Fruit fly (Drosophila melanogaster) whole organism, embryonic: Measurements from ENCODE around the gene CG15286.
A peak's percentile ranks its signal among the peaks of the same experiment; 100 is the strongest.

Experiments used
- Atf3 ChIP-seq: fragments of 200-800 bp; sonication (Bioruptor generic); optimal IDR thresholded peaks from 3 replicates; lab custom pipeline; 2016; ENCODE audit warnings: missing biosample characterization, missing genetic modification characterization
- CG10274 ChIP-seq: fragments of 200-800 bp; sonication (Bioruptor generic); optimal IDR thresholded peaks from 3 replicates; lab custom pipeline; 2017; ENCODE audit warnings: missing biosample characterization, mild to moderate bottlenecking, missing genetic modification characterization
- CG11247 ChIP-seq: fragments of 200-800 bp; sonication (Bioruptor generic); IDR thresholded peaks from 2 replicates; pipeline ENCODE4 v1.3.6; 2022; ENCODE audit warnings: missing biosample characterization, missing genetic modification characterization
- CG11456 ChIP-seq: fragments of 200-800 bp; sonication (Bioruptor generic); IDR thresholded peaks from 3 replicates; pipeline ENCODE4 v1.3.6; 2022; ENCODE audit warnings: missing biosample characterization, missing genetic modification characterization
- CG11504 ChIP-seq: fragments of 200-800 bp; sonication (Bioruptor generic); optimal IDR thresholded peaks from 3 replicates; lab custom pipeline; 2019; ENCODE audit warnings: missing biosample characterization, mild to moderate bottlenecking, missing genetic modification characterization, moderate library complexity
- CG12769 ChIP-seq: fragments of 200-800 bp; sonication (Bioruptor generic); optimal IDR thresholded peaks from 2 replicates; lab custom pipeline; 2019; ENCODE audit warnings: missing biosample characterization, mild to moderate bottlenecking, missing genetic modification characterization, moderate library complexity
- CG14014 ChIP-seq: fragments of 200-800 bp; sonication (Bioruptor generic); IDR thresholded peaks from 2 replicates; pipeline ENCODE4 v1.3.6; 2022; ENCODE audit warnings: missing biosample characterization, missing genetic modification characterization
- CG17568 ChIP-seq: fragments of 200-800 bp; sonication (Bioruptor generic); optimal IDR thresholded peaks from 2 replicates; lab custom pipeline; 2018; ENCODE audit warnings: missing biosample characterization, mild to moderate bottlenecking, missing genetic modification characterization, moderate library complexity
- CG18599 ChIP-seq: fragments of 200-800 bp; sonication (Bioruptor generic); optimal IDR thresholded peaks from 3 replicates; lab custom pipeline; 2017; ENCODE audit warnings: missing biosample characterization, missing genetic modification characterization, mild to moderate bottlenecking, moderate library complexity, missing genetic modification reagents
- CG18619 ChIP-seq: fragments of 200-800 bp; sonication (Bioruptor generic); optimal IDR thresholded peaks from 3 replicates; lab custom pipeline; 2017; ENCODE audit warnings: missing biosample characterization, mild to moderate bottlenecking, missing genetic modification characterization
- CG2875 ChIP-seq: fragments of 200-800 bp; sonication (Bioruptor generic); optimal IDR thresholded peaks from 2 replicates; lab custom pipeline; 2017; ENCODE audit warnings: missing biosample characterization, mild to moderate bottlenecking, missing genetic modification characterization, missing genetic modification reagents
- CG30020 ChIP-seq: fragments of 200-800 bp; optimal IDR thresholded peaks from 2 replicates; lab custom pipeline; 2019; ENCODE audit warnings: missing biosample characterization, mild to moderate bottlenecking, missing genetic modification characterization, moderate library complexity
- CG3065 ChIP-seq: fragments of 200-800 bp; sonication (Bioruptor generic); optimal IDR thresholded peaks from 2 replicates; lab custom pipeline; 2016; ENCODE audit warnings: missing biosample characterization, missing genetic modification characterization
- CG31365 ChIP-seq: fragments of 200-800 bp; sonication (Bioruptor generic); optimal IDR thresholded peaks from 2 replicates; lab custom pipeline; 2018; ENCODE audit warnings: missing biosample characterization, mild to moderate bottlenecking, missing genetic modification characterization
- CG34422 ChIP-seq: fragments of 200-800 bp; sonication (Bioruptor generic); IDR thresholded peaks from 3 replicates; pipeline ENCODE4 v1.3.6; 2022; ENCODE audit warnings: missing biosample characterization, missing genetic modification characterization
- CG42726 ChIP-seq: fragments of 200-800 bp; sonication (Bioruptor generic); IDR thresholded peaks from 2 replicates; pipeline ENCODE4 v1.3.6; 2022; ENCODE audit warnings: missing biosample characterization, missing genetic modification characterization; ENCODE audit not compliant: partially characterized antibody
- CG6254 ChIP-seq: fragments of 200-800 bp; sonication (Bioruptor generic); optimal IDR thresholded peaks from 3 replicates; lab custom pipeline; 2017; ENCODE audit warnings: mild to moderate bottlenecking, missing biosample characterization, missing genetic modification reagents, missing genetic modification characterization
- CG9215 ChIP-seq: fragments of 200-800 bp; sonication (Bioruptor generic); IDR thresholded peaks from 2 replicates; pipeline ENCODE4 v1.3.6; 2022; ENCODE audit warnings: missing biosample characterization, missing genetic modification characterization
- CG9817 ChIP-seq: fragments of 200-800 bp; sonication (Bioruptor generic); optimal IDR thresholded peaks from 2 replicates; lab custom pipeline; 2018; ENCODE audit warnings: missing biosample characterization, mild to moderate bottlenecking, missing genetic modification characterization, moderate library complexity
- CoRest ChIP-seq: fragments of 200-800 bp; sonication (Bioruptor generic); optimal IDR thresholded peaks from 3 replicates; lab custom pipeline; 2018; ENCODE audit warnings: missing biosample characterization, mild to moderate bottlenecking, missing genetic modification characterization, moderate library complexity
- CrebB ChIP-seq: fragments of 200-800 bp; sonication (Bioruptor generic); optimal IDR thresholded peaks from 3 replicates; lab custom pipeline; 2018; ENCODE audit warnings: missing biosample characterization, mild to moderate bottlenecking, missing genetic modification characterization
- D ChIP-seq, 2 experiments: fragments of 200-800 bp in 1 of 2; fragments of >200 bp in 1 of 2; sonication (Bioruptor generic) in 1 of 2; optimal IDR thresholded peaks; 2 replicates in 1 of 2; 3 replicates in 1 of 2; lab custom pipeline; 2017; ENCODE audit warnings: mild to moderate bottlenecking in 1 of 2, missing biosample characterization in 1 of 2, missing genetic modification characterization in 1 of 2, missing genetic modification reagents in 1 of 2
- Doc2 ChIP-seq: fragments of 200-800 bp; sonication (Bioruptor generic); IDR thresholded peaks from 2 replicates; pipeline ENCODE4 v1.3.6; 2022; ENCODE audit warnings: missing biosample characterization, missing genetic modification characterization
- Fer1 ChIP-seq: fragments of 200-800 bp; sonication (Bioruptor generic); optimal IDR thresholded peaks from 2 replicates; lab custom pipeline; 2017; ENCODE audit warnings: missing biosample characterization, mild to moderate bottlenecking, missing genetic modification characterization
- H2.0 ChIP-seq: fragments of 200-800 bp; sonication (Bioruptor generic); IDR thresholded peaks from 2 replicates; pipeline ENCODE4 v1.3.6; 2022; ENCODE audit warnings: missing biosample characterization, missing genetic modification characterization
- HLH54F ChIP-seq: fragments of 200-800 bp; sonication (Bioruptor generic); optimal IDR thresholded peaks from 3 replicates; lab custom pipeline; 2016; ENCODE audit warnings: missing biosample characterization, missing genetic modification characterization
- Hr3 ChIP-seq: fragments of 200-800 bp; sonication (Bioruptor generic); optimal IDR thresholded peaks from 3 replicates; lab custom pipeline; 2016; ENCODE audit warnings: missing biosample characterization, missing genetic modification characterization
- NC2α ChIP-seq: fragments of 200-800 bp; sonication (Bioruptor generic); optimal IDR thresholded peaks from 2 replicates; lab custom pipeline; 2016; ENCODE audit warnings: missing biosample characterization, missing genetic modification characterization
- Pdp1 ChIP-seq, 2 experiments: fragments of 200-800 bp; sonication (Bioruptor generic); optimal IDR thresholded peaks; 3 replicates each; lab custom pipeline; 2016; ENCODE audit warnings: missing biosample characterization in 2 of 2, missing genetic modification characterization in 2 of 2, mild to moderate bottlenecking in 1 of 2, moderate library complexity in 1 of 2
- Ravus ChIP-seq: fragments of 200-800 bp; sonication (Bioruptor generic); IDR thresholded peaks from 2 replicates; pipeline ENCODE4 v1.3.6; 2022; ENCODE audit warnings: missing biosample characterization, missing genetic modification characterization
- Six4 ChIP-seq: fragments of 200-800 bp; sonication (Bioruptor generic); optimal IDR thresholded peaks from 2 replicates; lab custom pipeline; 2016; ENCODE audit warnings: missing biosample characterization, missing genetic modification characterization
- Sox100B ChIP-seq: fragments of 200-800 bp; sonication (Bioruptor generic); optimal IDR thresholded peaks from 3 replicates; lab custom pipeline; 2018; ENCODE audit warnings: missing biosample characterization, mild to moderate bottlenecking, missing genetic modification characterization
- Spps ChIP-seq: fragments of 200-800 bp; sonication (Bioruptor generic); optimal IDR thresholded peaks from 2 replicates; lab custom pipeline; 2018; ENCODE audit warnings: missing biosample characterization, mild to moderate bottlenecking, missing genetic modification characterization
- ato ChIP-seq: fragments of 200-800 bp; sonication (Bioruptor generic); IDR thresholded peaks from 2 replicates; pipeline ENCODE4 v1.3.6; 2022; ENCODE audit warnings: missing biosample characterization, missing genetic modification characterization; ENCODE audit not compliant: partially characterized antibody
- cato ChIP-seq: fragments of 200-800 bp; sonication (Bioruptor generic); optimal IDR thresholded peaks from 2 replicates; lab custom pipeline; 2016; ENCODE audit warnings: missing biosample characterization, missing genetic modification characterization, borderline replicate concordance
- cwo ChIP-seq: fragments of 200-800 bp; sonication (Bioruptor generic); optimal IDR thresholded peaks from 3 replicates; lab custom pipeline; 2017; ENCODE audit warnings: missing biosample characterization, missing genetic modification characterization, mild to moderate bottlenecking, moderate library complexity, missing genetic modification reagents
- dpn ChIP-seq, 2 experiments: fragments of 200-800 bp; sonication (Bioruptor generic); optimal IDR thresholded peaks; 3 replicates each; lab custom pipeline; 2016; ENCODE audit warnings: missing biosample characterization in 2 of 2, missing genetic modification characterization in 2 of 2
- ewg ChIP-seq: fragments of 200-800 bp; sonication (Bioruptor generic); optimal IDR thresholded peaks from 3 replicates; lab custom pipeline; 2017; ENCODE audit warnings: mild to moderate bottlenecking, missing biosample characterization, missing genetic modification reagents, missing genetic modification characterization
- kah ChIP-seq: fragments of 200-800 bp; sonication (Bioruptor generic); optimal IDR thresholded peaks from 2 replicates; lab custom pipeline; 2018; ENCODE audit warnings: missing biosample characterization, mild to moderate bottlenecking, missing genetic modification characterization
- kay ChIP-seq: fragments of 200-800 bp; sonication (Bioruptor generic); optimal IDR thresholded peaks from 2 replicates; lab custom pipeline; 2016; ENCODE audit warnings: missing biosample characterization, missing genetic modification characterization
- nerfin-2 ChIP-seq: fragments of 200-800 bp; sonication (Bioruptor generic); IDR thresholded peaks from 2 replicates; pipeline ENCODE4 v1.3.6; 2022; ENCODE audit warnings: missing biosample characterization, missing genetic modification characterization; ENCODE audit not compliant: partially characterized antibody
- onecut ChIP-seq: fragments of 200-800 bp; sonication (Bioruptor generic); IDR thresholded peaks from 2 replicates; pipeline ENCODE4 v1.3.6; 2022; ENCODE audit warnings: missing biosample characterization, missing genetic modification characterization
- peb ChIP-seq: fragments of 200-800 bp; sonication (Bioruptor generic); IDR thresholded peaks from 2 replicates; pipeline ENCODE4 v1.3.6; 2022; ENCODE audit warnings: missing biosample characterization, missing genetic modification characterization
- rib ChIP-seq: fragments of 200-800 bp; sonication (Bioruptor generic); IDR thresholded peaks from 2 replicates; pipeline ENCODE4 v1.3.6; 2022; ENCODE audit warnings: missing biosample characterization, missing genetic modification characterization
- schlank ChIP-seq: fragments of 200-800 bp; sonication (Bioruptor generic); optimal IDR thresholded peaks from 2 replicates; lab custom pipeline; 2018; ENCODE audit warnings: missing biosample characterization, mild to moderate bottlenecking, missing genetic modification characterization
- tna ChIP-seq: fragments of 200-800 bp; sonication (Bioruptor generic); IDR thresholded peaks from 2 replicates; pipeline ENCODE4 v1.3.6; 2022; ENCODE audit warnings: missing biosample characterization, missing genetic modification characterization; ENCODE audit not compliant: partially characterized antibody
- tup ChIP-seq: fragments of 200-800 bp; sonication (Bioruptor generic); optimal IDR thresholded peaks from 2 replicates; lab custom pipeline; 2016; ENCODE audit warnings: missing biosample characterization, mild to moderate bottlenecking, missing genetic modification characterization, moderate library complexity
- zen ChIP-seq: fragments of 200-800 bp; sonication (Bioruptor generic); optimal IDR thresholded peaks from 3 replicates; lab custom pipeline; 2018; ENCODE audit warnings: missing biosample characterization, mild to moderate bottlenecking, missing genetic modification characterization, moderate library complexity

The CG15286 gene

dm6 chr2L:14369933-14370776 lies 32.1 kb downstream of the CG15286 start (continued):
- TF ChIP-seq Atf3 (GFP tag; lab: Kevin White, UChicago): peak; percentile 26
- no peak for TF ChIP-seq nerfin-2
- TF ChIP-seq CG3065 (GFP tag; lab: Kevin White, UChicago): no peak
- no peak for TF ChIP-seq Fer1 (GFP tag; lab: Kevin White, UChicago)
- TF ChIP-seq NC2α (GFP tag; lab: Kevin White, UChicago): no peak
- TF ChIP-seq CG11504 (tag; lab: Kevin White, UChicago): peak; percentile 58
- no peak for TF ChIP-seq Ravus
- TF ChIP-seq dpn (GFP tag; optimal IDR thresholded peaks at IDR 0.05; lab: Kevin White, UChicago): no peak
- TF ChIP-seq ato: no peak
- no peak for TF ChIP-seq rib (GFP tag; lab: Robert Waterston, UW)
- no peak for TF ChIP-seq Six4
- no peak for TF ChIP-seq CrebB (tag; lab: Kevin White, UChicago)
- no peak for TF ChIP-seq kah (GFP tag; lab: Kevin White, UChicago)
- peak; percentile 21; the same call in 1 of the 3 replicates for TF ChIP-seq CG34422 (GFP tag; lab: Robert Waterston, UW)
- TF ChIP-seq Pdp1 (GFP tag; optimal IDR thresholded peaks at IDR 0.05; lab: Kevin White, UChicago): peak in 1 of 2 experiments; percentile 26
- TF ChIP-seq CG18619 (GFP tag; lab: Kevin White, UChicago): no peak
- TF ChIP-seq cato: peak; percentile 35
- no peak for TF ChIP-seq H2.0
- TF ChIP-seq CG10274: no peak
- no peak for TF ChIP-seq kay (GFP tag; lab: Kevin White, UChicago)
- TF ChIP-seq D (optimal IDR thresholded peaks at IDR 0.05; lab: Kevin White, UChicago): no peak
- TF ChIP-seq D (GFP tag; optimal IDR thresholded peaks at IDR 0.05; lab: Kevin White, UChicago): no peak
- TF ChIP-seq CG12769 (tag; lab: Kevin White, UChicago): no peak
- no peak for TF ChIP-seq CG14014 (GFP tag; lab: Robert Waterston, UW)
- no peak for TF ChIP-seq Spps (tag; lab: Kevin White, UChicago)
- no peak for TF ChIP-seq tna (GFP tag; lab: Robert Waterston, UW)
- no peak for TF ChIP-seq CG18599 (GFP tag; lab: Kevin White, UChicago)
- peak; percentile 62 for TF ChIP-seq zen (tag; lab: Kevin White, UChicago)
- TF ChIP-seq onecut (GFP tag; lab: Robert Waterston, UW): no peak
- no peak for TF ChIP-seq CG17568 (GFP tag; lab: Kevin White, UChicago)
- no peak for TF ChIP-seq CG11456 (GFP tag; lab: Robert Waterston, UW)
- TF ChIP-seq CG9215 (GFP tag; lab: Robert Waterston, UW): no peak
- no peak for TF ChIP-seq CG11247 (GFP tag; lab: Robert Waterston, UW)
- no peak for TF ChIP-seq CG30020 (tag; lab: Kevin White, UChicago)
- peak; percentile 12 for TF ChIP-seq Sox100B (GFP tag; lab: Kevin White, UChicago)
- peak; percentile 20 for TF ChIP-seq ewg (GFP tag; lab: Kevin White, UChicago)
- TF ChIP-seq CG9817 (tag; lab: Kevin White, UChicago): no peak
- no peak for TF ChIP-seq schlank (tag; lab: Kevin White, UChicago)
- peak; percentile 33 for TF ChIP-seq CG6254 (GFP tag; lab: Kevin White, UChicago)
- no peak for TF ChIP-seq Hr3 (GFP tag; lab: Kevin White, UChicago)
- no peak for TF ChIP-seq peb (GFP tag; lab: Robert Waterston, UW)
- no peak for TF ChIP-seq CG31365 (tag; lab: Kevin White, UChicago)
- no peak for TF ChIP-seq Doc2 (GFP tag; lab: Robert Waterston, UW)
- no peak for TF ChIP-seq CG42726 (GFP tag; lab: Robert Waterston, UW)
- no peak for TF ChIP-seq CG2875 (GFP tag; lab: Kevin White, UChicago)
- TF ChIP-seq cwo (GFP tag; lab: Kevin White, UChicago): no peak
- TF ChIP-seq HLH54F (GFP tag; lab: Kevin White, UChicago): no peak
- TF ChIP-seq tup: no peak
- TF ChIP-seq CoRest (tag; lab: Kevin White, UChicago): no peak
